Worm (Caenorhabditis elegans) whole organism, L2 larva: Measurements from ENCODE around the gene elmd-1.

Experiments
- C34F6.9 ChIP-seq: fragments of 150-350 bp; optimal IDR thresholded peaks from 2 replicates; lab custom pipeline; 2014; ENCODE audit warnings: missing biosample characterization, missing genetic modification characterization
- F13H6.1 ChIP-seq: sonication (generic microtip); optimal IDR thresholded peaks from 2 replicates; lab custom pipeline; 2016; ENCODE audit warnings: missing genetic modification characterization, missing compliant biosample characterization
- R02D3.7 ChIP-seq: fragments of 150-350 bp; optimal IDR thresholded peaks from 2 replicates; lab custom pipeline; 2014; ENCODE audit warnings: missing biosample characterization, missing genetic modification characterization
- Y55F3AM.14 ChIP-seq: fragments of 200-800 bp; sonication (Bioruptor generic); optimal IDR thresholded peaks from 2 replicates; lab custom pipeline; 2018; ENCODE audit warnings: mild to moderate bottlenecking, missing genetic modification characterization, missing compliant biosample characterization
- ZK546.5 ChIP-seq: sonication (generic microtip); optimal IDR thresholded peaks from 2 replicates; lab custom pipeline; 2017; ENCODE audit warnings: missing biosample characterization, missing genetic modification characterization
- alr-1 ChIP-seq: fragments of 150-350 bp; optimal IDR thresholded peaks from 2 replicates; lab custom pipeline; 2014; ENCODE audit warnings: missing biosample characterization, missing genetic modification characterization
- aly-2 ChIP-seq: fragments of 150-350 bp; optimal IDR thresholded peaks from 2 replicates; lab custom pipeline; 2014; ENCODE audit warnings: missing biosample characterization, missing genetic modification characterization
- ama-1 ChIP-seq: fragments of 150-350 bp; optimal IDR thresholded peaks from 2 replicates; lab custom pipeline; 2018; ENCODE audit warnings: inconsistent platforms
- blmp-1 ChIP-seq: sonication (generic microtip); optimal IDR thresholded peaks from 2 replicates; lab custom pipeline; 2017; ENCODE audit warnings: missing genetic modification characterization, mild to moderate bottlenecking, missing compliant biosample characterization, antibody characterized with exemption, moderate library complexity; ENCODE audit not compliant: insufficient read depth
- ceh-16 ChIP-seq: fragments of 150-350 bp; optimal IDR thresholded peaks from 2 replicates; lab custom pipeline; 2014; ENCODE audit warnings: missing biosample characterization, missing genetic modification characterization
- ceh-82 ChIP-seq: fragments of 150-350 bp; optimal IDR thresholded peaks from 2 replicates; lab custom pipeline; 2014; ENCODE audit warnings: missing biosample characterization, missing genetic modification characterization
- crh-2 ChIP-seq: sonication (generic microtip); optimal IDR thresholded peaks from 2 replicates; lab custom pipeline; 2017; ENCODE audit warnings: missing biosample characterization, missing genetic modification characterization
- dmd-4 ChIP-seq: sonication (generic microtip); optimal IDR thresholded peaks from 2 replicates; lab custom pipeline; 2017; ENCODE audit warnings: missing biosample characterization, missing genetic modification characterization
- egl-27 ChIP-seq: sonication (generic microtip); optimal IDR thresholded peaks from 3 replicates; lab custom pipeline; 2017; ENCODE audit warnings: missing biosample characterization, missing genetic modification reagents, missing genetic modification characterization
- elt-1 ChIP-seq: fragments of 150-350 bp; optimal IDR thresholded peaks from 2 replicates; lab custom pipeline; 2014; ENCODE audit warnings: missing biosample characterization, missing genetic modification characterization
- elt-3 ChIP-seq: sonication (generic microtip); optimal IDR thresholded peaks from 2 replicates; lab custom pipeline; 2017; ENCODE audit warnings: missing biosample characterization, missing genetic modification characterization
- fos-1 ChIP-seq: fragments of 150-350 bp; optimal IDR thresholded peaks from 2 replicates; lab custom pipeline; 2014; ENCODE audit warnings: missing biosample characterization, missing genetic modification characterization
- gmeb-1 ChIP-seq: fragments of 150-350 bp; optimal IDR thresholded peaks from 2 replicates; lab custom pipeline; 2014; ENCODE audit warnings: missing biosample characterization, missing genetic modification characterization
- lin-11 ChIP-seq: fragments of 150-350 bp; sonication (generic microtip); optimal IDR thresholded peaks from 2 replicates; lab custom pipeline; 2014; ENCODE audit warnings: missing biosample characterization, missing genetic modification characterization, inconsistent platforms, mixed read lengths
- lin-13 ChIP-seq: fragments of 150-350 bp; optimal IDR thresholded peaks from 2 replicates; lab custom pipeline; 2014; ENCODE audit warnings: missing biosample characterization, missing genetic modification reagents, missing genetic modification characterization
- lin-39 ChIP-seq: fragments of 150-350 bp; optimal IDR thresholded peaks from 2 replicates; lab custom pipeline; 2014; ENCODE audit warnings: missing biosample characterization, missing genetic modification reagents, missing genetic modification characterization
- lsy-2 ChIP-seq, 2 experiments: fragments of 150-350 bp in 1 of 2; sonication (generic microtip) in 1 of 2; optimal IDR thresholded peaks; 2 replicates each; lab custom pipeline; 2014 to 2017; ENCODE audit warnings: missing biosample characterization in 2 of 2, missing genetic modification characterization in 2 of 2
- mab-5 ChIP-seq: fragments of 150-350 bp; optimal IDR thresholded peaks from 2 replicates; lab custom pipeline; 2014; ENCODE audit warnings: missing biosample characterization, missing genetic modification characterization
- mbf-1 ChIP-seq: sonication (generic microtip); optimal IDR thresholded peaks from 2 replicates; lab custom pipeline; 2017; ENCODE audit warnings: missing biosample characterization, missing genetic modification characterization
- mdl-1 ChIP-seq, 2 experiments: fragments of 150-350 bp in 1 of 2; sonication (generic microtip) in 1 of 2; optimal IDR thresholded peaks; 2 replicates each; lab custom pipeline; 2017; ENCODE audit warnings: missing biosample characterization in 2 of 2, missing genetic modification characterization in 2 of 2
- nhr-10 ChIP-seq: sonication (generic microtip); optimal IDR thresholded peaks from 2 replicates; lab custom pipeline; 2017; ENCODE audit warnings: missing biosample characterization, missing genetic modification characterization
- nhr-11 ChIP-seq: fragments of 150-350 bp; optimal IDR thresholded peaks from 2 replicates; lab custom pipeline; 2014; ENCODE audit warnings: missing biosample characterization, missing genetic modification characterization
- nhr-12 ChIP-seq: fragments of 150-350 bp; optimal IDR thresholded peaks from 2 replicates; lab custom pipeline; 2014; ENCODE audit warnings: missing biosample characterization, missing genetic modification characterization
- nhr-129 ChIP-seq: fragments of 150-350 bp; optimal IDR thresholded peaks from 2 replicates; lab custom pipeline; 2014; ENCODE audit warnings: missing biosample characterization, missing genetic modification characterization
- nhr-21 ChIP-seq: fragments of 150-350 bp; optimal IDR thresholded peaks from 2 replicates; lab custom pipeline; 2014; ENCODE audit warnings: missing biosample characterization, missing genetic modification characterization
- nhr-23 ChIP-seq: fragments of 150-350 bp; optimal IDR thresholded peaks from 2 replicates; lab custom pipeline; 2014; ENCODE audit warnings: missing biosample characterization, missing genetic modification reagents, missing genetic modification characterization
- nhr-237 ChIP-seq: fragments of 150-350 bp; optimal IDR thresholded peaks from 2 replicates; lab custom pipeline; 2014; ENCODE audit warnings: missing biosample characterization, missing genetic modification characterization
- nhr-25 ChIP-seq: fragments of 150-350 bp; sonication (generic microtip); optimal IDR thresholded peaks from 3 replicates; lab custom pipeline; 2014; ENCODE audit warnings: missing biosample characterization, missing genetic modification characterization
- nhr-6 ChIP-seq: fragments of 150-350 bp; optimal IDR thresholded peaks from 2 replicates; lab custom pipeline; 2014; ENCODE audit warnings: missing biosample characterization, missing genetic modification characterization
- nhr-77 ChIP-seq: fragments of 150-350 bp; optimal IDR thresholded peaks from 2 replicates; lab custom pipeline; 2014; ENCODE audit warnings: missing biosample characterization, missing genetic modification characterization
- peb-1 ChIP-seq: fragments of 150-350 bp; optimal IDR thresholded peaks from 2 replicates; lab custom pipeline; 2014; ENCODE audit warnings: missing biosample characterization, missing genetic modification characterization
- sem-4 ChIP-seq: fragments of 150-350 bp; optimal IDR thresholded peaks from 2 replicates; lab custom pipeline; 2014; ENCODE audit warnings: missing biosample characterization, missing genetic modification reagents, missing genetic modification characterization
- skn-1 ChIP-seq: sonication (generic microtip); optimal IDR thresholded peaks from 2 replicates; lab custom pipeline; 2017; ENCODE audit warnings: missing biosample characterization, missing genetic modification characterization
- sma-3 ChIP-seq: sonication (generic microtip); optimal IDR thresholded peaks from 2 replicates; lab custom pipeline; 2016; ENCODE audit warnings: missing genetic modification reagents, missing genetic modification characterization, missing compliant biosample characterization
- sma-9 ChIP-seq, 2 experiments: fragments of 150-350 bp in 1 of 2; sonication (generic microtip) in 1 of 2; optimal IDR thresholded peaks; 2 replicates each; lab custom pipeline; 2014 to 2016; ENCODE audit warnings: missing genetic modification characterization in 2 of 2, mild to moderate bottlenecking in 1 of 2, missing biosample characterization in 1 of 2, missing compliant biosample characterization in 1 of 2, missing genetic modification reagents in 1 of 2, moderate library complexity in 1 of 2
- snpc-4 ChIP-seq: fragments of 150-350 bp; optimal IDR thresholded peaks from 2 replicates; lab custom pipeline; 2014; ENCODE audit warnings: missing biosample characterization, missing genetic modification characterization
- unc-39 ChIP-seq: fragments of 150-350 bp; optimal IDR thresholded peaks from 2 replicates; lab custom pipeline; 2014; ENCODE audit warnings: missing biosample characterization, missing genetic modification characterization
- unc-55 ChIP-seq: fragments of 150-350 bp; sonication (generic microtip); optimal IDR thresholded peaks from 3 replicates; lab custom pipeline; 2014; ENCODE audit warnings: missing biosample characterization, missing genetic modification reagents, missing genetic modification characterization
- unc-62 ChIP-seq: fragments of 150-350 bp; optimal IDR thresholded peaks from 2 replicates; lab custom pipeline; 2014; ENCODE audit warnings: missing biosample characterization, missing genetic modification reagents, missing genetic modification characterization
- zag-1 ChIP-seq: fragments of 150-350 bp; optimal IDR thresholded peaks from 2 replicates; lab custom pipeline; 2014; ENCODE audit warnings: missing biosample characterization, missing genetic modification characterization
- ztf-1 ChIP-seq: fragments of 200-800 bp; sonication (Bioruptor generic); conservative IDR thresholded peaks from 2 replicates; pipeline ENCODE4 v1.3.6; 2022; ENCODE audit warnings: missing genetic modification characterization, missing compliant biosample characterization
- ztf-11 ChIP-seq: sonication (generic microtip); optimal IDR thresholded peaks from 2 replicates; lab custom pipeline; 2017; ENCODE audit warnings: missing biosample characterization, missing genetic modification characterization
- ztf-4 ChIP-seq: fragments of 150-350 bp; optimal IDR thresholded peaks from 2 replicates; lab custom pipeline; 2014; ENCODE audit warnings: missing biosample characterization, missing genetic modification characterization

elmd-1 gene

DNA sequence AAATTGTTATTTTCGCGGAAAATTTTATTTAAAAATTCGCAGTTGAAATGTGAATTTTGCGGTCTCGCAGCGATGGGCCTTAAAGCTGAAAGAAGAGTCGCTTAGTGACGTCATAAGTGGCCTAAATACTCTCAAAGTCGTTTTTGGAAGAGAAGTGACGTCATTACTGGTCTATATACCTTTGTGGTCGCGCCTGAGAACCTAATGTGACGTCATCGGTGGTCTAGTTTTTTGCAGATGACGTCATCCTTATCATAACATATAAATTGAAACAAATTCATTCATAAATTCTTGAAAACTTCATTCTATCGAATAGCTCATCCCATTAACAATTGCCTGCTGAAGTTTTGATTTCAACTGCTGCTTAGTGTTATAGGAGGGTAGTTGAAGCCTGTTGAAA is 12.6 kb upstream of the elmd-1 start:
- TF ChIP-seq nhr-77 (tag; lab: Kevin White, UChicago): no peak
- TF ChIP-seq nhr-21 (tag; lab: Kevin White, UChicago): no peak
- TF ChIP-seq lin-13 (GFP tag; lab: Kevin White, UChicago): no peak
- no peak for TF ChIP-seq unc-62 (GFP tag; lab: Kevin White, UChicago)
- no peak for TF ChIP-seq blmp-1 (tag; lab: Kevin White, UChicago)
- no peak for TF ChIP-seq mbf-1 (tag; lab: Kevin White, UChicago)
- no peak for TF ChIP-seq fos-1 (tag; lab: Kevin White, UChicago)
- no peak for TF ChIP-seq elt-3 (tag; lab: Kevin White, UChicago)
- no peak for TF ChIP-seq F13H6.1
- TF ChIP-seq skn-1 (tag; lab: Kevin White, UChicago): no peak
- no peak for TF ChIP-seq peb-1 (tag; lab: Kevin White, UChicago)

ce11 chrIII:3377700-3378099 is 12.0 kb upstream of the elmd-1 start:
- TF ChIP-seq fos-1 (tag; lab: Kevin White, UChicago): no peak
- no peak for TF ChIP-seq elt-1 (tag; lab: Kevin White, UChicago)
- TF ChIP-seq F13H6.1: no peak
- TF ChIP-seq unc-39: no peak
- no peak for TF ChIP-seq alr-1 (tag; lab: Kevin White, UChicago)
- TF ChIP-seq nhr-237 (tag; lab: Kevin White, UChicago): no peak
- TF ChIP-seq blmp-1 (tag; lab: Kevin White, UChicago): peak; percentile 24
- TF ChIP-seq gmeb-1 (tag; lab: Kevin White, UChicago): peak; percentile 16
- no peak for TF ChIP-seq R02D3.7 (tag; lab: Kevin White, UChicago)
- TF ChIP-seq peb-1 (tag; lab: Kevin White, UChicago): no peak
- TF ChIP-seq egl-27 (tag; lab: Kevin White, UChicago): no peak
- no peak for TF ChIP-seq nhr-6 (tag; lab: Kevin White, UChicago)
- TF ChIP-seq crh-2: no peak
- TF ChIP-seq dmd-4: no peak
- TF ChIP-seq lin-39 (tag; lab: Kevin White, UChicago): no peak
- TF ChIP-seq lin-13 (GFP tag; lab: Kevin White, UChicago): peak; percentile 48
- no peak for TF ChIP-seq lsy-2 (tag; optimal IDR thresholded peaks at IDR 0.05; lab: Kevin White, UChicago)
- no peak for TF ChIP-seq skn-1 (tag; lab: Kevin White, UChicago)
- TF ChIP-seq elt-3 (tag; lab: Kevin White, UChicago): no peak
- TF ChIP-seq unc-62 (GFP tag; lab: Kevin White, UChicago): no peak
- TF ChIP-seq zag-1: no peak
- no peak for TF ChIP-seq nhr-12
- no peak for TF ChIP-seq C34F6.9 (tag; lab: Kevin White, UChicago)
- no peak for TF ChIP-seq nhr-25
- no peak for TF ChIP-seq nhr-23 (tag; lab: Kevin White, UChicago)
- TF ChIP-seq Y55F3AM.14 (GFP tag; lab: Kevin White, UChicago): no peak
- no peak for TF ChIP-seq nhr-11
- no peak for TF ChIP-seq ztf-1
- no peak for TF ChIP-seq ztf-4 (tag; lab: Kevin White, UChicago)
- no peak for TF ChIP-seq nhr-129 (tag; lab: Kevin White, UChicago)
- no peak for TF ChIP-seq ama-1 (lab: Kevin White, UChicago)
- TF ChIP-seq ceh-82 (tag; lab: Kevin White, UChicago): no peak
- TF ChIP-seq snpc-4: peak; percentile 91
- TF ChIP-seq ZK546.5 (tag; lab: Kevin White, UChicago): no peak
- TF ChIP-seq ztf-11 (tag; lab: Kevin White, UChicago): no peak
- TF ChIP-seq unc-55 (GFP tag; lab: Kevin White, UChicago): no peak
- TF ChIP-seq nhr-77 (tag; lab: Kevin White, UChicago): no peak
- no peak for TF ChIP-seq sem-4 (tag; lab: Kevin White, UChicago)
- no peak for TF ChIP-seq aly-2 (tag; lab: Kevin White, UChicago)
- TF ChIP-seq mab-5 (tag; lab: Kevin White, UChicago): no peak
- no peak for TF ChIP-seq mbf-1 (tag; lab: Kevin White, UChicago)
- peak; percentile 46 for TF ChIP-seq sma-3
- TF ChIP-seq lin-11 (tag; lab: Kevin White, UChicago): no peak
- no peak for TF ChIP-seq nhr-10 (tag; lab: Kevin White, UChicago)
- no peak for TF ChIP-seq ceh-16 (tag; lab: Kevin White, UChicago)
- peak; percentile 42 for TF ChIP-seq nhr-21 (tag; lab: Kevin White, UChicago)
- TF ChIP-seq mdl-1 (tag; optimal IDR thresholded peaks at IDR 0.05; lab: Kevin White, UChicago): no peak
- peak; percentile 37 for TF ChIP-seq sma-9 (GFP tag; optimal IDR thresholded peaks at IDR 0.05; lab: Kevin White, UChicago)
- no peak for TF ChIP-seq sma-9 (tag; optimal IDR thresholded peaks at IDR 0.05; lab: Kevin White, UChicago)
